Worm (Caenorhabditis elegans): ENCODE data around the gene dct-18.

DNA sequence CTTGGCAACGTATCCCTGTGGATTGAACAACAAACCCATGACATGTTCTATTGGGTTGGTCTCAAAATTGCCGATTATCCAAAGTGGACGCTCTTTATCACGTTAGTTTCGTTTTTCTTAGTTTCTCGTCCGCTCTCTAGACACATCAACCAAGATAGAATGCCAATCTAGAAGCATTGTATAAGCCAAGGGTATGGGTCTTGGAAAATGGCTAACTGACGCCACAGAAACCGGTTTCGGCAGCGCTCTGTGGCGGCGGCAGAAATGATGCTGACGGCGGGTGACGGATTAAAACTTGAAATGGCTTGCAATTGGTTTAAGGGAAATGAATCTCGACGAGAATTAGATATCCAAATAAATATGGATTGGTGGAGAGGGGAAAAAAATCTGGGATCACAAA, 33.9 kb downstream of the dct-18 start:
- TF ChIP-seq dao-5 (tag; optimal IDR thresholded peaks at IDR 0.05), result no peak
- TF ChIP-seq him-1 (tag; optimal IDR thresholded peaks at IDR 0.05), result no peak

Data from whole organism, L4/young adult.